Worm (Caenorhabditis elegans): ENCODE results near the gene W05H9.2.

The W05H9.2 gene

DNA sequence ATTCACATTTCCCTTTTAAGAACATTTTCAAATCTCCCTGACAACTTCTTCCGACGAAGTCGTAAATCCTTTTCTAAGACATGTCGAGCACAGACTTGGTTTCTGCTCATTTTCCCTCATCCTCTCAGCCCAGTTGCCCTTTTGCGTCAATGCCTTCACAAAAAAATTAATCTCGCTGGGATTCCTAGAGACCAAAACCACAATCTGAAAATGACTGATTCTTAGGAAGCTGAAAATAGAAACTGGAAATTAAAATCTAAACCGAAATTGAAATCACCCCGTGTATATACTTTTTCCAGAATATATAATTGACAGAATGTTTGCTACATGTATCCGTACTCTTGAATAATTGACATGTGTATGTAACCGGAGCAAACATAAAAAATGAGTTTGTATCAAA is 19.8 kb upstream of the W05H9.2 start:
- TF ChIP-seq fkh-3 (tag; optimal IDR thresholded peaks at IDR 0.05) (no peak), B0336.3 (GFP tag; IDR thresholded peaks at IDR 0.05) (no peak), lir-1 (GFP tag; conservative IDR thresholded peaks at IDR 0.05) (no peak), C06A6.2 (GFP tag; conservative IDR thresholded peaks at IDR 0.05) (no peak), snpc-3.4 (tag; optimal IDR thresholded peaks at IDR 0.05) (no peak), lin-26 (GFP tag; IDR thresholded peaks at IDR 0.05) (no peak), xnd-1 (tag; optimal IDR thresholded peaks at IDR 0.05) (no peak), rcor-1 (GFP tag; IDR thresholded peaks at IDR 0.05) (no peak), unc-62 (GFP tag; optimal IDR thresholded peaks at IDR 0.05) (no peak)

DNA sequence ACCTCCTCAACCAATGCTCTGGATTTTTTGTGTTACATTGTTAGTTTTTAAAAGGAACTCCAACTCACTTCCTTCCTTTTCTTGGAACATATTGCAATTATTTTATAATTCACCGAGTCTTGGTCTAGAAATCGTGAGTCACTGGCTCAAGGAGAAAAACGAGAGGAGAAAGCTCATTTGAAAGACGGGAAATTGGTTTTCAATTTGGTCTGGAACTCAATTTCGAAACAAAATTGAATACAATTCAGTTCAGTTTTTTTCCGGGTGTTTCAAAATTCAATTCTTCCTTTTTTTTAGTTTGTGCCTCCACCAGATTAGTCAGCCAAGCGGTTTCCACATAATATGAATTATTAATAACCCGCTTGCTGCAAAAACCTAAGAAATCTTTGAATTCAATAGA is 19.0 kb upstream of the W05H9.2 start:
- TF ChIP-seq Y67H2A.10 (GFP tag; conservative IDR thresholded peaks at IDR 0.05) (no peak), K11D2.4 (GFP tag; IDR thresholded peaks at IDR 0.05) (no peak), ceh-27 (GFP tag; optimal IDR thresholded peaks at IDR 0.05) (no peak), bed-2 (GFP tag; IDR thresholded peaks at IDR 0.05) (no peak), attf-5 (GFP tag; optimal IDR thresholded peaks at IDR 0.05) (no peak), lag-1 (GFP tag; IDR thresholded peaks at IDR 0.05) (no peak), akir-1 (GFP tag; optimal IDR thresholded peaks at IDR 0.05) (no peak), B0035.1 (tag; optimal IDR thresholded peaks at IDR 0.05) (no peak), lir-1 (GFP tag; conservative IDR thresholded peaks at IDR 0.05) (no peak)

DNA sequence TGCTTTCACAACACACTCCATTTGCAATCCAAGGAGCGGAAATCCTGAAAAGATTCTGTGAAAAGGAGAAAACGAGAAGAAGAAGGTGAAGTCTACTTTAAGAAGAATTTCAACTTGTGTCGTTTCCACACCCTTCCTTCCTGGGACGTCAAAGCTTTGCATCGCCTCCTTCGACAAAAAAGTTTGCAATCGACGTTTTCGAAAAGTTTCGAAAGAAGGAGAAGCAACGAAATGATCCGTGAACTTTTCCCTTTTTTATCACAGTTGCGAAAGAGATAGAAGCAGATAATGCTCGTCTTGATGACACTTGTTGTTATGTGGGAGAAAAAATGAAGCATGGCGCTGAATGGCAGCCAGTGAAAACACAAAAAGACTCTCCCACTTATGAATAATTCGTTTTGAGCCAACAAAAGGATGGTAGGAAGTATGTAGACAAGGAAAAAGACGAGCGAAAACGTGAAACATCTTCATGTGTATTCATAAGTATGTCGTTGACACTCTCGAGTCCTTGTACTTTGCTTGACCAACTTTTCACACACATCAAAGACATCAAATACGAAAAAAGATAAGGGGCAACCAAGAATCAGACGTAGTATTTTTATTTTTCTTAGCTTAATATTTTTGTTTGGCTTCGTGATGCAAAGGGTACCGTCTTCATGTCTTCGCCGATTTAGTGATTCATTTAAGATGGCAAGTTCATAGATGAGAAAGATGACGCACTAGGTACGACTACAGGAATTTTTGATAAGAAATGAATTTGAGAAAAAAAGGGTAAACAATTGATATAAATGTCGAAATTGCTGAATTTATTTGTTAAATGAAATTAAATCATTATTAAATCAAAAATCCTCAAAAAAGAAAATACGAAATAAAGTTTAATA is 17.8 kb upstream of the W05H9.2 start:
- TF ChIP-seq F49E8.2 (tag; optimal IDR thresholded peaks at IDR 0.05; ENCODE audit: insufficient read depth) (no peak), ceh-27 (GFP tag; optimal IDR thresholded peaks at IDR 0.05) (peak; percentile 17), nfya-2 (GFP tag; IDR thresholded peaks at IDR 0.05) (no peak), Y53G8AR.9 (GFP tag; conservative IDR thresholded peaks at IDR 0.05) (no peak), cebp-1 (GFP tag; IDR thresholded peaks at IDR 0.05) (no peak), cebp-1 (tag; optimal IDR thresholded peaks at IDR 0.05) (peak; percentile 86), nhr-80 (tag; optimal IDR thresholded peaks at IDR 0.05) (peak; percentile 34), K12H6.12 (tag; optimal IDR thresholded peaks at IDR 0.05) (peak; percentile 12), repo-1 (tag; optimal IDR thresholded peaks at IDR 0.05) (no peak), hsf-1 (GFP tag; IDR thresholded peaks at IDR 0.05) (no peak), hlh-12 (tag; optimal IDR thresholded peaks at IDR 0.05) (no peak)

- peak; percentile 16 for TF ChIP-seq lin-40 (tag; optimal IDR thresholded peaks at IDR 0.05)
- TF ChIP-seq dpl-1 (GFP tag; optimal IDR thresholded peaks at IDR 0.05) = no peak
- no peak for TF ChIP-seq B0035.1 (tag; optimal IDR thresholded peaks at IDR 0.05)
- TF ChIP-seq B0336.3 (GFP tag; IDR thresholded peaks at IDR 0.05) = 0 out of 2 replicates have a peak, but pooled peaks have one; percentile 29
- TF ChIP-seq F22D6.2 (tag; optimal IDR thresholded peaks at IDR 0.05) = no peak
- TF ChIP-seq dox-1 (GFP tag; IDR thresholded peaks at IDR 0.05) = no peak
- TF ChIP-seq aptf-2 (GFP tag; conservative IDR thresholded peaks at IDR 0.05) = no peak
- TF ChIP-seq hrde-1 (tag; optimal IDR thresholded peaks at IDR 0.05; ENCODE audit: borderline replicate concordance) = no peak
- no peak for TF ChIP-seq mxl-1 (tag; optimal IDR thresholded peaks at IDR 0.05)
- no peak for TF ChIP-seq T07F8.4 (tag; optimal IDR thresholded peaks at IDR 0.05)
- TF ChIP-seq mes-4 (tag; optimal IDR thresholded peaks at IDR 0.05) = no peak
- TF ChIP-seq gei-17 (GFP tag; optimal IDR thresholded peaks at IDR 0.05) = peak; percentile 9
- 0 out of 2 replicates have a peak, but pooled peaks have one; percentile 38 for TF ChIP-seq nfyb-1 (GFP tag; IDR thresholded peaks at IDR 0.05)
- TF ChIP-seq cebp-1 (GFP tag; IDR thresholded peaks at IDR 0.05) = no peak
- TF ChIP-seq cebp-1 (tag; optimal IDR thresholded peaks at IDR 0.05) = peak; percentile 49
- peak; percentile 28 for TF ChIP-seq ztf-22 (GFP tag; optimal IDR thresholded peaks at IDR 0.05)
- no peak for TF ChIP-seq attf-3 (GFP tag; conservative IDR thresholded peaks at IDR 0.05)
- peak; percentile 31; the same call in 1 of the 2 replicates for TF ChIP-seq hmg-1.2 (GFP tag; IDR thresholded peaks at IDR 0.05)
- TF ChIP-seq zfh-2 (GFP tag; conservative IDR thresholded peaks at IDR 0.05) = 0 out of 2 replicates have a peak, but pooled peaks have one; percentile 33
- TF ChIP-seq nhr-80 (tag; optimal IDR thresholded peaks at IDR 0.05) = peak; percentile 84
Measured at ce11 chrX:6250272-6250752, 16.5 kb upstream of the W05H9.2 start.

Measured in whole organism, young adult.